Worm (Caenorhabditis elegans) whole organism, L3 larva: ENCODE data around the gene cct-6.

ENCODE experiments used
- R02D3.7 ChIP-seq: fragments of 150-350 bp; optimal IDR thresholded peaks from 2 replicates; lab custom pipeline; 2014; ENCODE audit warnings: missing biosample characterization, missing genetic modification characterization
- aly-2 ChIP-seq: fragments of 150-350 bp; optimal IDR thresholded peaks from 2 replicates; lab custom pipeline; 2014; ENCODE audit warnings: missing biosample characterization, missing genetic modification characterization
- ama-1 ChIP-seq: fragments of 150-350 bp; optimal IDR thresholded peaks from 2 replicates; lab custom pipeline; 2018
- ceh-16 ChIP-seq: sonication (generic microtip); optimal IDR thresholded peaks from 2 replicates; lab custom pipeline; 2017; ENCODE audit warnings: missing biosample characterization, missing genetic modification characterization
- ceh-28 ChIP-seq: fragments of 150-350 bp; optimal IDR thresholded peaks from 2 replicates; lab custom pipeline; 2014; ENCODE audit warnings: missing biosample characterization, missing genetic modification reagents, missing genetic modification characterization
- ceh-82 ChIP-seq: fragments of 150-350 bp; optimal IDR thresholded peaks from 2 replicates; lab custom pipeline; 2014; ENCODE audit warnings: missing biosample characterization, missing genetic modification characterization
- ceh-9 ChIP-seq: sonication (generic microtip); optimal IDR thresholded peaks from 2 replicates; lab custom pipeline; 2018; ENCODE audit warnings: missing biosample characterization, missing genetic modification characterization
- daf-12 ChIP-seq: fragments of 150-350 bp; optimal IDR thresholded peaks from 2 replicates; lab custom pipeline; 2014; ENCODE audit warnings: missing biosample characterization, missing genetic modification reagents, missing genetic modification characterization
- egl-27 ChIP-seq: sonication (generic microtip); optimal IDR thresholded peaks from 4 replicates; lab custom pipeline; 2017; ENCODE audit warnings: missing biosample characterization, missing genetic modification reagents, missing genetic modification characterization
- egl-5 ChIP-seq: fragments of 150-350 bp; optimal IDR thresholded peaks from 2 replicates; lab custom pipeline; 2017; ENCODE audit warnings: missing biosample characterization, missing genetic modification reagents, missing genetic modification characterization, inconsistent platforms
- elt-1 ChIP-seq: fragments of 150-350 bp; optimal IDR thresholded peaks from 2 replicates; lab custom pipeline; 2014; ENCODE audit warnings: missing biosample characterization, missing genetic modification characterization
- elt-2 ChIP-seq: sonication (generic microtip); optimal IDR thresholded peaks from 2 replicates; lab custom pipeline; 2016; ENCODE audit warnings: missing genetic modification reagents, mild to moderate bottlenecking, missing genetic modification characterization, missing compliant biosample characterization
- elt-3 ChIP-seq, 3 experiments: fragments of 150-350 bp in 1 of 3; sonication (generic microtip) in 2 of 3; optimal IDR thresholded peaks; 2 replicates in 2 of 3; 4 replicates in 1 of 3; lab custom pipeline; 2014 to 2017; ENCODE audit warnings: missing biosample characterization in 3 of 3, missing genetic modification characterization in 3 of 3
- eor-1 ChIP-seq, 2 experiments: fragments of 150-350 bp; optimal IDR thresholded peaks; 2 replicates each; lab custom pipeline; 2014 to 2018; ENCODE audit warnings: missing biosample characterization in 2 of 2, missing genetic modification characterization in 2 of 2
- fkh-10 ChIP-seq: sonication (generic microtip); optimal IDR thresholded peaks from 2 replicates; lab custom pipeline; 2017; ENCODE audit warnings: missing biosample characterization, missing genetic modification reagents, missing genetic modification characterization
- fkh-2 ChIP-seq: fragments of 150-350 bp; optimal IDR thresholded peaks from 2 replicates; lab custom pipeline; 2014; ENCODE audit warnings: missing biosample characterization, missing genetic modification reagents, missing genetic modification characterization
- fos-1 ChIP-seq: fragments of 150-350 bp; optimal IDR thresholded peaks from 2 replicates; lab custom pipeline; 2014; ENCODE audit warnings: missing biosample characterization, missing genetic modification characterization
- hmg-11 ChIP-seq: sonication (generic microtip); optimal IDR thresholded peaks from 2 replicates; lab custom pipeline; 2016; ENCODE audit warnings: missing genetic modification characterization, missing compliant biosample characterization
- lin-15B ChIP-seq: fragments of 150-350 bp; optimal IDR thresholded peaks from 2 replicates; lab custom pipeline; 2014; ENCODE audit warnings: missing biosample characterization, missing genetic modification characterization
- lsy-12 ChIP-seq: sonication (generic microtip); optimal IDR thresholded peaks from 2 replicates; lab custom pipeline; 2016; ENCODE audit warnings: mild to moderate bottlenecking, missing genetic modification characterization, missing compliant biosample characterization
- mdl-1 ChIP-seq: fragments of 150-350 bp; optimal IDR thresholded peaks from 2 replicates; lab custom pipeline; 2014; ENCODE audit warnings: missing biosample characterization, missing genetic modification characterization
- mml-1 ChIP-seq: fragments of 150-350 bp; sonication (generic microtip); optimal IDR thresholded peaks from 3 replicates; lab custom pipeline; 2014; ENCODE audit warnings: missing biosample characterization, missing genetic modification characterization
- nfya-1 ChIP-seq: sonication (generic microtip); optimal IDR thresholded peaks from 2 replicates; lab custom pipeline; 2017; ENCODE audit warnings: missing genetic modification characterization, mild to moderate bottlenecking, missing compliant biosample characterization, antibody characterized with exemption, moderate library complexity; ENCODE audit not compliant: insufficient read depth
- nhr-11 ChIP-seq: fragments of 150-350 bp; optimal IDR thresholded peaks from 2 replicates; lab custom pipeline; 2014; ENCODE audit warnings: missing biosample characterization, missing genetic modification characterization
- nhr-12 ChIP-seq: fragments of 150-350 bp; optimal IDR thresholded peaks from 2 replicates; lab custom pipeline; 2014; ENCODE audit warnings: missing biosample characterization, missing genetic modification characterization
- nhr-23 ChIP-seq: fragments of 150-350 bp; optimal IDR thresholded peaks from 2 replicates; lab custom pipeline; 2014; ENCODE audit warnings: missing biosample characterization, missing genetic modification reagents, missing genetic modification characterization
- nhr-237 ChIP-seq: fragments of 150-350 bp; optimal IDR thresholded peaks from 2 replicates; lab custom pipeline; 2014; ENCODE audit warnings: missing biosample characterization, missing genetic modification characterization
- nhr-25 ChIP-seq: sonication (generic microtip); optimal IDR thresholded peaks from 2 replicates; lab custom pipeline; 2017; ENCODE audit warnings: missing biosample characterization, missing genetic modification characterization
- nhr-28 ChIP-seq: fragments of 150-350 bp; optimal IDR thresholded peaks from 2 replicates; lab custom pipeline; 2014; ENCODE audit warnings: missing biosample characterization, missing genetic modification characterization
- nhr-43 ChIP-seq: sonication (generic microtip); optimal IDR thresholded peaks from 2 replicates; lab custom pipeline; 2016; ENCODE audit warnings: mild to moderate bottlenecking, missing genetic modification characterization, missing compliant biosample characterization; ENCODE audit not compliant: poor library complexity, severe bottlenecking
- nhr-67 ChIP-seq: fragments of 150-350 bp; optimal IDR thresholded peaks from 2 replicates; lab custom pipeline; 2014; ENCODE audit warnings: missing biosample characterization, missing genetic modification characterization
- nhr-76 ChIP-seq: fragments of 150-350 bp; sonication (generic microtip); optimal IDR thresholded peaks from 5 replicates; lab custom pipeline; 2014; ENCODE audit warnings: missing biosample characterization, missing genetic modification characterization
- nhr-77 ChIP-seq: fragments of 150-350 bp; optimal IDR thresholded peaks from 2 replicates; lab custom pipeline; 2014; ENCODE audit warnings: missing biosample characterization, missing genetic modification characterization
- pqm-1 ChIP-seq: fragments of 150-350 bp; optimal IDR thresholded peaks from 2 replicates; lab custom pipeline; 2017; ENCODE audit warnings: missing biosample characterization, missing genetic modification characterization, inconsistent platforms
- sea-2 ChIP-seq: fragments of 150-350 bp; sonication (generic microtip); optimal IDR thresholded peaks from 4 replicates; lab custom pipeline; 2014; ENCODE audit warnings: missing biosample characterization, missing genetic modification reagents, missing genetic modification characterization
- skn-1 ChIP-seq: fragments of 150-350 bp; optimal IDR thresholded peaks from 2 replicates; lab custom pipeline; 2014; ENCODE audit warnings: missing biosample characterization, missing genetic modification characterization
- snpc-4 ChIP-seq: fragments of 150-350 bp; optimal IDR thresholded peaks from 2 replicates; lab custom pipeline; 2014; ENCODE audit warnings: missing biosample characterization, missing genetic modification characterization
- tbx-2 ChIP-seq: sonication (generic microtip); optimal IDR thresholded peaks from 2 replicates; lab custom pipeline; 2016; ENCODE audit warnings: mild to moderate bottlenecking, missing genetic modification characterization, missing compliant biosample characterization
- unc-39 ChIP-seq: sonication (generic microtip); optimal IDR thresholded peaks from 4 replicates; lab custom pipeline; 2017; ENCODE audit warnings: missing biosample characterization, missing genetic modification characterization
- unc-62 ChIP-seq: fragments of 150-350 bp; sonication (generic microtip); optimal IDR thresholded peaks from 4 replicates; lab custom pipeline; 2014; ENCODE audit warnings: missing biosample characterization, missing genetic modification reagents, missing genetic modification characterization
- zag-1 ChIP-seq: fragments of 150-350 bp; optimal IDR thresholded peaks from 2 replicates; lab custom pipeline; 2014; ENCODE audit warnings: missing biosample characterization, missing genetic modification characterization
- ztf-11 ChIP-seq: fragments of 150-350 bp; optimal IDR thresholded peaks from 2 replicates; lab custom pipeline; 2014; ENCODE audit warnings: missing biosample characterization, missing genetic modification characterization

The cct-6 gene

ce11 chrIII:5834053-5834452 lies 21.4 kb downstream of the cct-6 start, which contains the start of gene R12B2.6:
Gene R12B2.6 (minus strand): TSS chrIII:5834153.
- TF ChIP-seq ceh-16 (tag; lab: Kevin White, UChicago) (no peak), nhr-76 (no peak), tbx-2 (no peak), eor-1 (tag; optimal IDR thresholded peaks at IDR 0.05; lab: Kevin White, UChicago) (no peak), fkh-2 (no peak), mdl-1 (tag; lab: Kevin White, UChicago) (no peak), daf-12 (tag; lab: Kevin White, UChicago) (no peak), ceh-9 (no peak), ceh-82 (tag; lab: Kevin White, UChicago) (no peak), pqm-1 (tag; lab: Kevin White, UChicago) (no peak), sea-2 (GFP tag; lab: Kevin White, UChicago) (no peak), egl-5 (tag; lab: Kevin White, UChicago) (no peak), nhr-43 (tag; lab: Kevin White, UChicago) (no peak)

- TF ChIP-seq nhr-28 (tag; lab: Kevin White, UChicago) (no peak), ceh-16 (tag; lab: Kevin White, UChicago) (no peak), nhr-77 (tag; lab: Kevin White, UChicago) (no peak), snpc-4 (tag; lab: Kevin White, UChicago) (no peak), elt-3 (tag; optimal IDR thresholded peaks at IDR 0.05; lab: Kevin White, UChicago) (no peak), nhr-43 (tag; lab: Kevin White, UChicago) (no peak), nhr-11 (tag; lab: Kevin White, UChicago) (no peak), hmg-11 (tag; lab: Kevin White, UChicago) (no peak), skn-1 (tag; lab: Kevin White, UChicago) (no peak), sea-2 (GFP tag; lab: Kevin White, UChicago) (no peak), R02D3.7 (tag; lab: Kevin White, UChicago) (no peak), egl-27 (tag; lab: Kevin White, UChicago) (no peak), lsy-12 (no peak), nhr-25 (tag; lab: Kevin White, UChicago) (no peak)
These were observed 22.1 kb downstream of the cct-6 start, which contains the start of the genes R12B2.13 and mdt-15 for ce11 chrIII:5833376-5833775. Gene R12B2.13 (minus strand): TSS chrIII:5833476. Gene mdt-15 (minus strand): TSS chrIII:5833751.

ce11 chrIII:5832442-5832841 lies 23.0 kb downstream of the cct-6 start:
- TF ChIP-seq ama-1 (lab: Kevin White, UChicago), result no peak
- TF ChIP-seq zag-1 (tag; lab: Kevin White, UChicago), result no peak
- TF ChIP-seq nhr-11 (tag; lab: Kevin White, UChicago), result no peak
- no peak for TF ChIP-seq nhr-28 (tag; lab: Kevin White, UChicago)
- no peak for TF ChIP-seq aly-2 (tag; lab: Kevin White, UChicago)
- TF ChIP-seq unc-39 (tag; lab: Kevin White, UChicago), result no peak
- TF ChIP-seq fos-1, result no peak
- no peak for TF ChIP-seq nfya-1 (tag; lab: Kevin White, UChicago)
- no peak for TF ChIP-seq lin-15B (tag; lab: Kevin White, UChicago)
- no peak for TF ChIP-seq sea-2 (GFP tag; lab: Kevin White, UChicago)
- no peak for TF ChIP-seq tbx-2
- no peak for TF ChIP-seq unc-62 (GFP tag; lab: Kevin White, UChicago)
- no peak for TF ChIP-seq ceh-9
- TF ChIP-seq fkh-10 (GFP tag; lab: Kevin White, UChicago), result no peak
- no peak for TF ChIP-seq nhr-43 (tag; lab: Kevin White, UChicago)
- no peak for TF ChIP-seq egl-27 (tag; lab: Kevin White, UChicago)
- TF ChIP-seq egl-5 (tag; lab: Kevin White, UChicago), result no peak
- TF ChIP-seq ceh-16 (tag; lab: Kevin White, UChicago), result no peak
- no peak for TF ChIP-seq hmg-11 (tag; lab: Kevin White, UChicago)
- TF ChIP-seq nhr-77 (tag; lab: Kevin White, UChicago), result no peak

ce11 chrIII:5828065-5828464 lies 27.4 kb downstream of the cct-6 start:
- no peak for TF ChIP-seq ceh-28 (tag; lab: Kevin White, UChicago)
- no peak for TF ChIP-seq nhr-12
- TF ChIP-seq lin-15B (tag; lab: Kevin White, UChicago), result no peak
- TF ChIP-seq fos-1, result no peak
- no peak for TF ChIP-seq fkh-10 (GFP tag; lab: Kevin White, UChicago)
- no peak for TF ChIP-seq elt-2 (tag; lab: Kevin White, UChicago)
- no peak for TF ChIP-seq pqm-1 (tag; lab: Kevin White, UChicago)
- TF ChIP-seq hmg-11 (tag; lab: Kevin White, UChicago), result no peak
- no peak for TF ChIP-seq ztf-11 (tag; lab: Kevin White, UChicago)
- TF ChIP-seq elt-1 (tag; lab: Kevin White, UChicago), result no peak
- TF ChIP-seq nhr-25 (tag; lab: Kevin White, UChicago), result no peak
- TF ChIP-seq mdl-1 (tag; lab: Kevin White, UChicago), result no peak
- TF ChIP-seq nhr-237, result no peak
- no peak for TF ChIP-seq mml-1
- no peak for TF ChIP-seq ceh-16 (tag; lab: Kevin White, UChicago)
- no peak for TF ChIP-seq nhr-77 (tag; lab: Kevin White, UChicago)
- TF ChIP-seq nhr-67 (tag; lab: Kevin White, UChicago), result no peak
- no peak for TF ChIP-seq unc-62 (GFP tag; lab: Kevin White, UChicago)
- TF ChIP-seq nhr-23 (tag; lab: Kevin White, UChicago), result no peak
- TF ChIP-seq daf-12 (tag; lab: Kevin White, UChicago), result no peak
